Fruit fly (Drosophila melanogaster): ENCODE results near the gene dpr14.

DNA sequence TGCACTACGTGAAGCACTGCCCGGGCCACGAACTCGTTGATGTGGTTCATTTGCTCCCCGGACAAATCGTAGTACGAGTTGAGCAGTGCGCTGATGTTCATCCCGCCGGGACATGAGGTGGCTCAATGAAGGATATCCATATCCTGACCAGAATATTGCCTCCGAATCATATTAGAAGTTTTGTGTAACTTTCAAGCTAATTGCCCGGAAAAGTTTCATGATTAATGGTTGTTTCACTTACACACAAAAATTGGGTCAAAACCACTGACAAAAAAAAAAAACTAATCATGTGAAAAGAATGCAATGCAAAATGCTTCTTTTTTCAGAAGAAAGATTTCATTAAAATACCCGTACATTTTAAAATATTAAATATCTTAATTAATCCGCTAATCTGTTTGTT, 26.5 kb downstream of the dpr14 start, which contains the start of gene Ir7e:
- TF ChIP-seq Pif1B (GFP tag; optimal IDR thresholded peaks at IDR 0.05) (no peak), gl (tag; optimal IDR thresholded peaks at IDR 0.05) (no peak), EcR (GFP tag; optimal IDR thresholded peaks at IDR 0.05) (no peak), CG14655 (GFP tag; optimal IDR thresholded peaks at IDR 0.05) (no peak), fd96Ca (GFP tag; IDR thresholded peaks at IDR 0.05) (no peak), CG10348 (GFP tag; IDR thresholded peaks at IDR 0.05) (no peak), CG32121 (GFP tag; IDR thresholded peaks at IDR 0.05) (no peak), CG12605 (GFP tag; IDR thresholded peaks at IDR 0.05) (no peak), CG9948 (tag; optimal IDR thresholded peaks at IDR 0.05) (no peak), CG8159 (tag; optimal IDR thresholded peaks at IDR 0.05) (no peak)

All from whole organism, pupa.